Fruit fly (Drosophila melanogaster): Measurements from ENCODE around the gene CG31917.
A peak's percentile ranks its signal among the peaks of the same experiment; 100 is the strongest.

The CG31917 gene

DNA sequence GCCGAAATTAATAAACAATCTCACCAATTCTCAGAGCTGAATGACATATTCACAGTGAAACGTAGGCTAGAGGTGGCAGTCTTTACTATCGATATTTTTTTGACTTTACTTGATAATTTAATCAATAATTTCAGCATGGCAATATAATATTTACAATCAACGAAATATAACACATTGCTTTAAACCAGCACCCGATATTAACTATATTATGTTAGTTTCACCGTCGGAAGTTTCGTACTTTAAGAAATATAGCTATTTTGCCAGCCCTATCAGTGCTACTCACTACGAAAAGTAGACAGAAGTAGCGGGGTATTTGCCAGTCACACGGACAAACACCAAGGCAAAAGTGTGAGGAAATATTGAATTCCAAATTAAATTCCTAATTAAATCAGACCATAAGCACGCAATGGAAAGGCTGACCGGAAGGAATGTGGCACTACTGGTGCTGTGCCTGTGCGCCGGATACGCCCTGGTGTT lies at the start of gene CG31917, which contains the start of the genes Tfb5 and SelT (continued):
- TF ChIP-seq Asciz (GFP tag; optimal IDR thresholded peaks at IDR 0.05) = no peak
- peak; percentile 29 for TF ChIP-seq CG10543 (GFP tag; optimal IDR thresholded peaks at IDR 0.05)
- no peak for TF ChIP-seq CG8478 (optimal IDR thresholded peaks at IDR 0.05)
- no peak for TF ChIP-seq Hr39 (optimal IDR thresholded peaks at IDR 0.05)
- TF ChIP-seq Ets65A (GFP tag) = peak; percentile 94
- TF ChIP-seq CG2875 (GFP tag; optimal IDR thresholded peaks at IDR 0.05) = no peak
- no peak for TF ChIP-seq org-1 (GFP tag; optimal IDR thresholded peaks at IDR 0.05)
- no peak for TF ChIP-seq CG31388 (GFP tag; optimal IDR thresholded peaks at IDR 0.05)
- peak; percentile 57; the same call in 2 of the 3 replicates for TF ChIP-seq CG6791 (GFP tag; IDR thresholded peaks at IDR 0.05; ENCODE audit: partially characterized antibody)
- TF ChIP-seq scrt (GFP tag; optimal IDR thresholded peaks at IDR 0.05) = no peak
- no peak for TF ChIP-seq Lpt (GFP tag; optimal IDR thresholded peaks at IDR 0.05)
- no peak for TF ChIP-seq fru (optimal IDR thresholded peaks at IDR 0.05)
- peak; percentile 91 for TF ChIP-seq Sry-δ (GFP tag; optimal IDR thresholded peaks at IDR 0.05)
- TF ChIP-seq CG4424 (GFP tag; optimal IDR thresholded peaks at IDR 0.05) = peak; percentile 52
- peak; percentile 34; the same call in 1 of the 2 replicates for TF ChIP-seq CG1024 (GFP tag; IDR thresholded peaks at IDR 0.05)
- peak; percentile 45 for TF ChIP-seq nerfin-1 (tag; optimal IDR thresholded peaks at IDR 0.05)
- no peak for TF ChIP-seq lab (GFP tag; optimal IDR thresholded peaks at IDR 0.05)
- TF ChIP-seq Mrtf (GFP tag; IDR thresholded peaks at IDR 0.05) = no peak
- TF ChIP-seq bcd (GFP tag; optimal IDR thresholded peaks at IDR 0.05) = peak; percentile 32
- peak; percentile 66 for TF ChIP-seq CG12155 (GFP tag; optimal IDR thresholded peaks at IDR 0.05)
- TF ChIP-seq CG8089 (GFP tag; optimal IDR thresholded peaks at IDR 0.05) = no peak
- peak; percentile 36 for TF ChIP-seq az2 (GFP tag; optimal IDR thresholded peaks at IDR 0.05)
- TF ChIP-seq Doc3 (GFP tag; IDR thresholded peaks at IDR 0.05; ENCODE audit: partially characterized antibody) = peak; percentile 83
- no peak for TF ChIP-seq ttk (GFP tag; IDR thresholded peaks at IDR 0.05)
- peak; percentile 93 for TF ChIP-seq MBD-R2 (GFP tag; IDR thresholded peaks at IDR 0.05)
- TF ChIP-seq CG9932 (GFP tag; IDR thresholded peaks at IDR 0.05) = peak; percentile 78
- TF ChIP-seq CG2129 (GFP tag; IDR thresholded peaks at IDR 0.05; ENCODE audit: partially characterized antibody) = peak; percentile 60
- TF ChIP-seq bowl (GFP tag; IDR thresholded peaks at IDR 0.05) = no peak
- peak; percentile 68 for TF ChIP-seq unpg (GFP tag; optimal IDR thresholded peaks at IDR 0.05)
- TF ChIP-seq Rfx (GFP tag; IDR thresholded peaks at IDR 0.05) = peak; percentile 80
- TF ChIP-seq Dp (GFP tag; optimal IDR thresholded peaks at IDR 0.05) = peak; percentile 20
- TF ChIP-seq B-H2 (GFP tag; optimal IDR thresholded peaks at IDR 0.05) = peak; percentile 42
- no peak for TF ChIP-seq croc (GFP tag; conservative IDR thresholded peaks at IDR 0.05)
- TF ChIP-seq CG5953 (GFP tag; IDR thresholded peaks at IDR 0.05) = no peak
- no peak for TF ChIP-seq CG10147 (GFP tag; optimal IDR thresholded peaks at IDR 0.05)
- peak; percentile 69 for TF ChIP-seq grau (tag; optimal IDR thresholded peaks at IDR 0.05)
- no peak for TF ChIP-seq H15 (GFP tag; IDR thresholded peaks at IDR 0.05)
- TF ChIP-seq Side (GFP tag; optimal IDR thresholded peaks at IDR 0.05) = no peak
- TF ChIP-seq CG13296 (GFP tag; optimal IDR thresholded peaks at IDR 0.05) = no peak
- peak; percentile 62 for TF ChIP-seq HmgD (GFP tag; optimal IDR thresholded peaks at IDR 0.05)
- TF ChIP-seq ems (GFP tag; optimal IDR thresholded peaks at IDR 0.05) = peak; percentile 8
- TF ChIP-seq exex (tag; optimal IDR thresholded peaks at IDR 0.05) = no peak
- TF ChIP-seq CG7839 (tag; optimal IDR thresholded peaks at IDR 0.05) = peak; percentile 59
- no peak for TF ChIP-seq CG1832 (GFP tag; optimal IDR thresholded peaks at IDR 0.05)
- TF ChIP-seq HmgZ (tag; optimal IDR thresholded peaks at IDR 0.05) = peak; percentile 76
- TF ChIP-seq Elba2 (GFP tag; optimal IDR thresholded peaks at IDR 0.05) = no peak
- TF ChIP-seq onecut (GFP tag; IDR thresholded peaks at IDR 0.05) = peak; percentile 57; the same call in 1 of the 2 replicates
- no peak for TF ChIP-seq CkIIα-i1 (GFP tag; IDR thresholded peaks at IDR 0.05)
- peak in 1 of 2 experiments; percentile 4 for TF ChIP-seq Eip74EF (GFP tag; optimal IDR thresholded peaks at IDR 0.05)
- no peak for TF ChIP-seq CG14014 (GFP tag; IDR thresholded peaks at IDR 0.05)
- no peak for TF ChIP-seq CG4404 (GFP tag; IDR thresholded peaks at IDR 0.05)
- peak; percentile 3 for TF ChIP-seq schlank (tag; optimal IDR thresholded peaks at IDR 0.05)

Measured in whole organism, embryonic.